Fruit fly (Drosophila melanogaster): Measurements from ENCODE around the gene Cpr64Aa.

The Cpr64Aa gene

DNA sequence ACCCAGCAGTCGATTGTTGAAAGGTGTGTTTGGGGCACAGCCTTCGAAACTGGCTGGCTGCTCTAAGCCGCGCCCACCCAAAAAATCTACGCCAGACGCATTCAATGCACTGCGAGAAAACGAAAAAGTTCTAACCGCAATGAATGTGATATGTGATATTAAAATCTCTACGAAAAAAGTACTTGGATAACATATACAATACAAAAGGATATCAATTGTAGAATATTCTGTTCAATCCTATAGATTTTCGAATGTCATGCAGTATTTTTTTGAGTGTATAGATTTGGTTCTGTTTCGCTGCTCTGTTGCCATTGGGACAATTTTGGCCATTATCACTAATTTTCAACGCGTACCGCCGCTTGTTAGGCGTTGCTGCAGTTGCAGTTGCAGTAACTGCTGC, 753 bp upstream of the Cpr64Aa start (continued):
- TF ChIP-seq CG17361 (GFP tag; IDR thresholded peaks at IDR 0.05) (no peak), Pdp1 (GFP tag; optimal IDR thresholded peaks at IDR 0.05) (no peak), CG15696 (tag; optimal IDR thresholded peaks at IDR 0.05) (peak; percentile 20), Xrp1 (GFP tag; IDR thresholded peaks at IDR 0.05) (no peak; the same call in 1 of the 2 replicates), CG16863 (GFP tag; optimal IDR thresholded peaks at IDR 0.05) (no peak), ato (GFP tag; IDR thresholded peaks at IDR 0.05; ENCODE audit: partially characterized antibody) (no peak), Med (GFP tag) (no peak), CG17359 (tag; optimal IDR thresholded peaks at IDR 0.05) (peak; percentile 34), en (GFP tag; optimal IDR thresholded peaks at IDR 0.05) (no peak), CG5245 (GFP tag; optimal IDR thresholded peaks at IDR 0.05) (peak; percentile 4), vfl (GFP tag; optimal IDR thresholded peaks at IDR 0.05) (no peak), CoRest (tag; optimal IDR thresholded peaks at IDR 0.05) (no peak), CG6683 (GFP tag; optimal IDR thresholded peaks at IDR 0.05) (no peak), rib (GFP tag; IDR thresholded peaks at IDR 0.05) (no peak), CG13894 (tag; optimal IDR thresholded peaks at IDR 0.05) (no peak), CG4730 (GFP tag; IDR thresholded peaks at IDR 0.05) (0 out of 2 replicates have a peak, but pooled peaks have one; percentile 18), CG4707 (GFP tag; optimal IDR thresholded peaks at IDR 0.05) (no peak), CG4424 (GFP tag; optimal IDR thresholded peaks at IDR 0.05) (peak; percentile 5), CG3726 (GFP tag; IDR thresholded peaks at IDR 0.05) (no peak), schlank (tag; optimal IDR thresholded peaks at IDR 0.05) (no peak), trem (tag; optimal IDR thresholded peaks at IDR 0.05) (peak; percentile 16), Dip3 (GFP tag; optimal IDR thresholded peaks at IDR 0.05) (no peak), scrt (GFP tag; optimal IDR thresholded peaks at IDR 0.05) (no peak), pnt (GFP tag; optimal IDR thresholded peaks at IDR 0.05) (no peak), Bdp1 (GFP tag; optimal IDR thresholded peaks at IDR 0.05) (no peak), Neu2 (GFP tag; optimal IDR thresholded peaks at IDR 0.05; ENCODE audit: borderline replicate concordance) (no peak), sob (GFP tag; IDR thresholded peaks at IDR 0.05) (peak; percentile 12; the same call in 1 of the 2 replicates), dpn (GFP tag; optimal IDR thresholded peaks at IDR 0.05) (no peak), Six4 (GFP tag; optimal IDR thresholded peaks at IDR 0.05) (peak; percentile 11), ac (GFP tag; optimal IDR thresholded peaks at IDR 0.05) (no peak), stc (GFP tag; IDR thresholded peaks at IDR 0.05) (0 out of 2 replicates have a peak, but pooled peaks have one; percentile 23), Rfx (GFP tag; IDR thresholded peaks at IDR 0.05) (no peak), Hr78 (GFP tag; optimal IDR thresholded peaks at IDR 0.05) (no peak), Spps (tag; optimal IDR thresholded peaks at IDR 0.05) (no peak), phol (tag; optimal IDR thresholded peaks at IDR 0.05) (peak; percentile 42), sd (tag; optimal IDR thresholded peaks at IDR 0.05) (no peak), Elba2 (GFP tag; optimal IDR thresholded peaks at IDR 0.05) (no peak), CG2202 (tag; optimal IDR thresholded peaks at IDR 0.05) (no peak), CG10321 (GFP tag; IDR thresholded peaks at IDR 0.05) (no peak), HLH4C (GFP tag; IDR thresholded peaks at IDR 0.05; ENCODE audit: partially characterized antibody) (no peak), CG7357 (GFP tag; IDR thresholded peaks at IDR 0.05) (no peak), kay (GFP tag; optimal IDR thresholded peaks at IDR 0.05) (no peak), z (GFP tag; IDR thresholded peaks at IDR 0.05) (no peak), CTCF (GFP tag; optimal IDR thresholded peaks at IDR 0.05) (no peak), Dek (tag; optimal IDR thresholded peaks at IDR 0.05) (no peak), Fer1 (GFP tag; optimal IDR thresholded peaks at IDR 0.05) (no peak), ara (GFP tag; IDR thresholded peaks at IDR 0.05) (peak; percentile 58), wor (GFP tag; IDR thresholded peaks at IDR 0.05) (no peak), abd-A (tag; optimal IDR thresholded peaks at IDR 0.05) (no peak), aop (GFP tag; IDR thresholded peaks at IDR 0.05) (no peak), tgo (GFP tag; IDR thresholded peaks at IDR 0.05) (0 out of 3 replicates have a peak, but pooled peaks have one; percentile 26), Ptx1 (GFP tag; IDR thresholded peaks at IDR 0.05) (peak; percentile 23; the same call in 1 of the 2 replicates)

Measured in whole organism, embryonic.